Fruit fly (Drosophila melanogaster) Kc167 (cell line): ENCODE data around the gene xmas.

ENCODE experiments used
- Myc ChIP-seq: fragments of >200 bp; optimal IDR thresholded peaks from 2 replicates; lab custom pipeline; 2017; ENCODE audit warnings: missing external identifiers
- Sin3A ChIP-seq: fragments of >200 bp; optimal IDR thresholded peaks from 2 replicates; lab custom pipeline; 2018; ENCODE audit warnings: missing external identifiers
- h ChIP-seq: fragments of >200 bp; optimal IDR thresholded peaks from 3 replicates; lab custom pipeline; 2018; ENCODE audit warnings: missing external identifiers
- insv ChIP-seq: fragments of >200 bp; optimal IDR thresholded peaks from 3 replicates; lab custom pipeline; 2018; ENCODE audit warnings: missing external identifiers
- psq ChIP-seq: fragments of >200 bp; optimal IDR thresholded peaks from 2 replicates; lab custom pipeline; 2017; ENCODE audit warnings: missing external identifiers
- ttk ChIP-seq: sonication (Bioruptor generic); optimal IDR thresholded peaks from 2 replicates; lab custom pipeline; 2017; ENCODE audit warnings: missing external identifiers

The xmas gene

dm6 chrX:17177606-17178005, 18.5 kb upstream of the xmas start:
- TF ChIP-seq h (no peak), ttk (lab: Kevin White, UChicago) (no peak), insv (lab: Kevin White, UChicago) (no peak), psq (lab: Kevin White, UChicago) (no peak)

dm6 chrX:17176542-17176941, 17.4 kb upstream of the xmas start:
- TF ChIP-seq ttk (lab: Kevin White, UChicago) (no peak), Myc (lab: Kevin White, UChicago) (no peak), insv (lab: Kevin White, UChicago) (no peak), Sin3A (lab: Kevin White, UChicago) (no peak), h (no peak), psq (lab: Kevin White, UChicago) (no peak)

dm6 chrX:17175558-17176189, 16.6 kb upstream of the xmas start:
- TF ChIP-seq h (no peak), psq (lab: Kevin White, UChicago) (no peak), Sin3A (lab: Kevin White, UChicago) (no peak), insv (lab: Kevin White, UChicago) (no peak), ttk (lab: Kevin White, UChicago) (no peak), Myc (lab: Kevin White, UChicago) (no peak)

dm6 chrX:17174115-17174514, 15.0 kb upstream of the xmas start:
- no peak for TF ChIP-seq insv (lab: Kevin White, UChicago)
- no peak for TF ChIP-seq Sin3A (lab: Kevin White, UChicago)
- TF ChIP-seq Myc (lab: Kevin White, UChicago): no peak
- TF ChIP-seq psq (lab: Kevin White, UChicago): no peak
- TF ChIP-seq ttk (lab: Kevin White, UChicago): no peak
- no peak for TF ChIP-seq h

dm6 chrX:17172777-17173315, 13.7 kb upstream of the xmas start:
- TF ChIP-seq h: no peak
- no peak for TF ChIP-seq insv (lab: Kevin White, UChicago)
- TF ChIP-seq psq (lab: Kevin White, UChicago): no peak
- no peak for TF ChIP-seq Myc (lab: Kevin White, UChicago)
- TF ChIP-seq Sin3A (lab: Kevin White, UChicago): no peak
- no peak for TF ChIP-seq ttk (lab: Kevin White, UChicago)

dm6 chrX:17172123-17172522, 13.0 kb upstream of the xmas start:
- TF ChIP-seq Sin3A (lab: Kevin White, UChicago) (no peak), psq (lab: Kevin White, UChicago) (no peak), h (no peak), insv (lab: Kevin White, UChicago) (no peak), Myc (lab: Kevin White, UChicago) (no peak), ttk (lab: Kevin White, UChicago) (no peak)

- TF ChIP-seq ttk (lab: Kevin White, UChicago) (no peak), psq (lab: Kevin White, UChicago) (no peak), insv (lab: Kevin White, UChicago) (no peak), Sin3A (lab: Kevin White, UChicago) (no peak)
Observed at dm6 chrX:17170484-17170944, 11.4 kb upstream of the xmas start.

- no peak for TF ChIP-seq ttk (lab: Kevin White, UChicago)
- TF ChIP-seq h: no peak
- TF ChIP-seq Sin3A (lab: Kevin White, UChicago): no peak
- no peak for TF ChIP-seq Myc (lab: Kevin White, UChicago)
- no peak for TF ChIP-seq insv (lab: Kevin White, UChicago)
- TF ChIP-seq psq (lab: Kevin White, UChicago): no peak
Observed at dm6 chrX:17167304-17167703, 8.2 kb upstream of the xmas start.

- TF ChIP-seq ttk (lab: Kevin White, UChicago) (no peak), Sin3A (lab: Kevin White, UChicago) (no peak), psq (lab: Kevin White, UChicago) (no peak), h (no peak), Myc (lab: Kevin White, UChicago) (no peak), insv (lab: Kevin White, UChicago) (no peak)
Observed at dm6 chrX:17162446-17163013, 3.4 kb upstream of the xmas start.

dm6 chrX:17160396-17161040, 1.4 kb upstream of the xmas start:
- TF ChIP-seq insv (lab: Kevin White, UChicago): no peak
- TF ChIP-seq Sin3A (lab: Kevin White, UChicago): no peak
- TF ChIP-seq h: no peak

dm6 chrX:17159819-17160218, 713 bp upstream of the xmas start, which contains the start of gene baz:
Gene baz (plus strand): TSS chrX:17160006.
- no peak for TF ChIP-seq Sin3A (lab: Kevin White, UChicago)
- TF ChIP-seq h: no peak
- TF ChIP-seq ttk (lab: Kevin White, UChicago): no peak
- no peak for TF ChIP-seq insv (lab: Kevin White, UChicago)
- no peak for TF ChIP-seq Myc (lab: Kevin White, UChicago)
- no peak for TF ChIP-seq psq (lab: Kevin White, UChicago)

- TF ChIP-seq insv (lab: Kevin White, UChicago) (no peak), ttk (lab: Kevin White, UChicago) (no peak), h (no peak), Sin3A (lab: Kevin White, UChicago) (no peak), Myc (lab: Kevin White, UChicago) (no peak), psq (lab: Kevin White, UChicago) (no peak)
Observed at dm6 chrX:17150660-17151059, 8.4 kb downstream of the xmas start.
